Worm (Caenorhabditis elegans) whole organism, mixed stage, embryonic: ENCODE data around the gene W03G11.2.

Experiments used
- bed-3 ChIP-seq: fragments of 200-800 bp; sonication (Bioruptor generic); optimal IDR thresholded peaks from 3 replicates; lab custom pipeline; 2018; ENCODE audit warnings: mild to moderate bottlenecking, missing genetic modification characterization, moderate library complexity, missing compliant biosample characterization
- ceh-39 ChIP-seq: fragments of 150-350 bp; optimal IDR thresholded peaks from 2 replicates; lab custom pipeline; 2014; ENCODE audit warnings: missing biosample characterization, missing genetic modification characterization
- ceh-43 ChIP-seq: fragments of 200-800 bp; sonication (Bioruptor generic); optimal IDR thresholded peaks from 2 replicates; lab custom pipeline; 2018; ENCODE audit warnings: mild to moderate bottlenecking, missing genetic modification characterization, moderate library complexity, missing compliant biosample characterization
- ceh-83 ChIP-seq: fragments of 200-800 bp; sonication (Bioruptor generic); optimal IDR thresholded peaks from 2 replicates; lab custom pipeline; 2018; ENCODE audit warnings: mild to moderate bottlenecking, missing genetic modification characterization, missing compliant biosample characterization
- ces-1 ChIP-seq: fragments of 150-350 bp; optimal IDR thresholded peaks from 2 replicates; lab custom pipeline; 2014; ENCODE audit warnings: missing biosample characterization, missing genetic modification reagents, missing genetic modification characterization
- cnd-1 ChIP-seq: fragments of 200-800 bp; sonication (Bioruptor generic); optimal IDR thresholded peaks from 2 replicates; lab custom pipeline; 2018; ENCODE audit warnings: mild to moderate bottlenecking, missing genetic modification characterization, missing compliant biosample characterization
- drap-1 ChIP-seq: fragments of 200-800 bp; sonication (Bioruptor generic); optimal IDR thresholded peaks from 3 replicates; lab custom pipeline; 2018; ENCODE audit warnings: mild to moderate bottlenecking, missing genetic modification characterization, missing compliant biosample characterization
- elt-1 ChIP-seq: sonication (generic microtip); optimal IDR thresholded peaks from 2 replicates; lab custom pipeline; 2017; ENCODE audit warnings: missing genetic modification characterization, mild to moderate bottlenecking, missing compliant biosample characterization, antibody characterized with exemption, moderate library complexity, borderline replicate concordance; ENCODE audit not compliant: insufficient read depth
- elt-3 ChIP-seq: fragments of 150-350 bp; optimal IDR thresholded peaks from 2 replicates; lab custom pipeline; 2014; ENCODE audit warnings: missing biosample characterization, missing genetic modification characterization
- flh-1 ChIP-seq: fragments of 200-800 bp; sonication (Bioruptor generic); optimal IDR thresholded peaks from 2 replicates; lab custom pipeline; 2018; ENCODE audit warnings: mild to moderate bottlenecking, missing genetic modification characterization, moderate library complexity, missing compliant biosample characterization
- ham-2 ChIP-seq: fragments of 200-800 bp; sonication (Bioruptor generic); optimal IDR thresholded peaks from 2 replicates; lab custom pipeline; 2018; ENCODE audit warnings: mild to moderate bottlenecking, missing genetic modification characterization, missing compliant biosample characterization
- hlh-1 ChIP-seq: fragments of 150-350 bp; optimal IDR thresholded peaks from 2 replicates; lab custom pipeline; 2014; ENCODE audit warnings: missing biosample characterization, missing genetic modification reagents, missing genetic modification characterization
- lin-13 ChIP-seq: fragments of 150-350 bp; optimal IDR thresholded peaks from 2 replicates; lab custom pipeline; 2014; ENCODE audit warnings: missing biosample characterization, missing genetic modification characterization
- lin-32 ChIP-seq: fragments of 200-800 bp; sonication (Bioruptor generic); optimal IDR thresholded peaks from 2 replicates; lab custom pipeline; 2018; ENCODE audit warnings: mild to moderate bottlenecking, missing genetic modification characterization, missing compliant biosample characterization
- mab-5 ChIP-seq: fragments of 150-350 bp; optimal IDR thresholded peaks from 2 replicates; lab custom pipeline; 2014; ENCODE audit warnings: missing biosample characterization, missing genetic modification characterization
- mep-1 ChIP-seq: fragments of 150-350 bp; optimal IDR thresholded peaks from 2 replicates; lab custom pipeline; 2017; ENCODE audit warnings: missing biosample characterization, missing genetic modification reagents, missing genetic modification characterization, inconsistent platforms
- mls-2 ChIP-seq: sonication (generic microtip); optimal IDR thresholded peaks from 2 replicates; lab custom pipeline; 2016; ENCODE audit warnings: mild to moderate bottlenecking, missing genetic modification characterization, moderate library complexity, missing compliant biosample characterization
- nhr-12 ChIP-seq: fragments of 150-350 bp; optimal IDR thresholded peaks from 2 replicates; lab custom pipeline; 2014; ENCODE audit warnings: missing biosample characterization, missing genetic modification characterization
- nhr-2 ChIP-seq: fragments of 150-350 bp; optimal IDR thresholded peaks from 2 replicates; lab custom pipeline; 2014; ENCODE audit warnings: missing biosample characterization, missing genetic modification characterization
- nhr-28 ChIP-seq: fragments of 150-350 bp; optimal IDR thresholded peaks from 2 replicates; lab custom pipeline; 2014; ENCODE audit warnings: missing biosample characterization, missing genetic modification characterization
- nhr-76 ChIP-seq: sonication (generic microtip); optimal IDR thresholded peaks from 2 replicates; lab custom pipeline; 2017; ENCODE audit warnings: missing biosample characterization, missing genetic modification characterization
- pha-4 ChIP-seq: fragments of 150-350 bp; optimal IDR thresholded peaks from 2 replicates; lab custom pipeline; 2018; ENCODE audit warnings: missing biosample characterization, missing genetic modification reagents, missing genetic modification characterization
- snpc-4 ChIP-seq: fragments of 150-350 bp; optimal IDR thresholded peaks from 2 replicates; lab custom pipeline; 2014; ENCODE audit warnings: missing biosample characterization, missing genetic modification characterization
- tbx-8 ChIP-seq: fragments of 200-800 bp; sonication (Bioruptor generic); optimal IDR thresholded peaks from 2 replicates; lab custom pipeline; 2018; ENCODE audit warnings: mild to moderate bottlenecking, missing genetic modification characterization, moderate library complexity, missing compliant biosample characterization
- unc-120 ChIP-seq: sonication (generic microtip); optimal IDR thresholded peaks from 2 replicates; lab custom pipeline; 2017; ENCODE audit warnings: missing genetic modification characterization, missing compliant biosample characterization; ENCODE audit not compliant: poor library complexity, severe bottlenecking
- unc-39 ChIP-seq: fragments of 150-350 bp; optimal IDR thresholded peaks from 2 replicates; lab custom pipeline; 2014; ENCODE audit warnings: missing biosample characterization, missing genetic modification characterization
- zip-8 ChIP-seq: fragments of 150-350 bp; optimal IDR thresholded peaks from 2 replicates; lab custom pipeline; 2014; ENCODE audit warnings: missing biosample characterization, missing genetic modification characterization
- ztf-11 ChIP-seq: fragments of 150-350 bp; optimal IDR thresholded peaks from 2 replicates; lab custom pipeline; 2014; ENCODE audit warnings: missing biosample characterization, missing genetic modification characterization

The W03G11.2 gene

DNA sequence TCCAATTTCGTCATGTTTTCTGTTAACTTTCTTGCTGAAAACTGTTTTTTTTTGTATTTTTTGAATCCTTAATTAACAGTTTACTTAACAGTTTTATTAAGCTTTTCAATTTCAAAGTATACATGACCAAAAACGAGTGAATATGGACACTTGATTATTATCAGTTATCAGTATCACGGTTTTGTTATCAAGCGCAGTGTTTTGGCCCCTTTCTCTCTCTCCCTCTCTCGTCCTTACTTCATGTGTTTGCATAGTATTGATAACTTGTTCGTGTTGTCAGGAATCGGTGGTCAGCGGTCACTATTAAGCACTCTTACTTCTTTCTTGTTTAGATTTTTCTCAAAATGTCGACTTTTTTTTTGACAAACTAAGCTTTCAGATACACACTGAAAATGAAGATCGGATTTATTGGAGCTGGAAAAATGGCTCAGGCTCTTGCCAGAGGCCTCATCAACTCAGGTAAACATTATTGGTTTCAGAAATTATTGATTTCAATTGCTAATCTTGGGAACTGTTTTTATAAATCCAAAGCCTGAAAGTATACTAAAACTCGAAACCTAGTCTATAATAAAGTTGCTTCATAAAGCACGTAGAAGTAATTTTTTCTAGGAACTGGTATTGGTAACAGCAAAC lies 38.2 kb upstream of the W03G11.2 start, which contains the start of gene pycr-1:
pycr-1 (plus strand) TSS at position 380 of the 633 bp plus-strand sequence.
- no peak for TF ChIP-seq ceh-43 (GFP tag; lab: Kevin White, UChicago)
- no peak for TF ChIP-seq elt-1
- TF ChIP-seq ces-1 (GFP tag; lab: Kevin White, UChicago): no peak
- no peak for TF ChIP-seq zip-8 (tag; lab: Kevin White, UChicago)
- TF ChIP-seq ceh-83 (GFP tag; lab: Kevin White, UChicago): no peak
- TF ChIP-seq ztf-11: no peak
- TF ChIP-seq lin-13 (tag; lab: Kevin White, UChicago): no peak
- TF ChIP-seq mls-2 (tag; lab: Kevin White, UChicago): no peak
- no peak for TF ChIP-seq nhr-28 (tag; lab: Kevin White, UChicago)
- no peak for TF ChIP-seq nhr-76 (tag; lab: Kevin White, UChicago)
- no peak for TF ChIP-seq tbx-8 (GFP tag; lab: Kevin White, UChicago)
- TF ChIP-seq lin-32: no peak
- no peak for TF ChIP-seq hlh-1 (tag; lab: Kevin White, UChicago)
- no peak for TF ChIP-seq snpc-4

DNA sequence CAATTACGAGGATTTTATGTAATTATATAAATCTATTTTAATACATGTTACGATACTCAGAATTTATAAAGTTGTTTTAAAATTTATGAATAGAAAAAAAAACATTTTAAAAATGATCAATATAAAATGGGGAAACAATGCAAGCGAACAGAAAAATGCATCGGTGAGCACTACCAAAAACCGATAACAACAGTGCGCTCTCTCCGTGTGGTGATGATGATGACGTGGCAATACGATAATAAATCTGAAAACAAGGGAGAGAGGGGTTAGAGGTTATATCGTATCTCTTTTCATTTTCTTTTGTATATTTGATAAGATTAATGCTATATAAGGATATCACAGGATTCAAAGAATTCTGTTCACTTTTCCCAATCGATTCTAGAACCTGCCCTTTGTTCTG lies 37.5 kb upstream of the W03G11.2 start:
- TF ChIP-seq nhr-76 (tag; lab: Kevin White, UChicago): no peak
- no peak for TF ChIP-seq zip-8 (tag; lab: Kevin White, UChicago)
- TF ChIP-seq nhr-12 (tag; lab: Kevin White, UChicago): no peak
- no peak for TF ChIP-seq ztf-11
- no peak for TF ChIP-seq ceh-39
- TF ChIP-seq ceh-43 (GFP tag; lab: Kevin White, UChicago): no peak
- TF ChIP-seq lin-13 (tag; lab: Kevin White, UChicago): no peak
- no peak for TF ChIP-seq elt-3 (tag; lab: Kevin White, UChicago)
- no peak for TF ChIP-seq ces-1 (GFP tag; lab: Kevin White, UChicago)

DNA sequence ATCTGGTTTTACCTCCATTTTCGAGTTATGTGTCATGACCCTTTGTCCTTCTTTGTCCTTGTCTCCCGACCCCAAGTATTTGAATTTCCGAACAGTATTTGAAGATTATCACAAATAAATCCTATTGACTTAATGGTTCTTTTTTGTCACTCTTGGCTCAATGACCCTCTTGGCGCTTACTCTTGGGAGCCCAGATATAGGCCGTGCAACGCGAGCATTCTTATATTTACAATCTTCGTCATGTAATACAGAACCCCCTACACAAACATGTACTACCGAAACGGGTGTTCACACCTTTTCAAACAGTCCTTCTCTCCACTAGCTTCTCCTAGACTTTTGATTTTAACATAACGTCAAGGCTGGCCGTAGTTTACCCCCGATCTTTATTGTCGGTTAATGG lies 35.3 kb upstream of the W03G11.2 start, which contains the start of gene M153.5:
M153.5 (plus strand) TSS at position 301 of the 400 bp plus-strand sequence.
- TF ChIP-seq mls-2 (tag; lab: Kevin White, UChicago) (no peak), flh-1 (GFP tag; lab: Kevin White, UChicago) (no peak), lin-32 (no peak), pha-4 (no peak), mab-5 (no peak), ces-1 (GFP tag; lab: Kevin White, UChicago) (no peak), tbx-8 (GFP tag; lab: Kevin White, UChicago) (no peak), lin-13 (tag; lab: Kevin White, UChicago) (no peak), nhr-2 (tag; lab: Kevin White, UChicago) (no peak), ceh-83 (GFP tag; lab: Kevin White, UChicago) (no peak), unc-39 (tag; lab: Kevin White, UChicago) (no peak), nhr-76 (tag; lab: Kevin White, UChicago) (no peak)

DNA sequence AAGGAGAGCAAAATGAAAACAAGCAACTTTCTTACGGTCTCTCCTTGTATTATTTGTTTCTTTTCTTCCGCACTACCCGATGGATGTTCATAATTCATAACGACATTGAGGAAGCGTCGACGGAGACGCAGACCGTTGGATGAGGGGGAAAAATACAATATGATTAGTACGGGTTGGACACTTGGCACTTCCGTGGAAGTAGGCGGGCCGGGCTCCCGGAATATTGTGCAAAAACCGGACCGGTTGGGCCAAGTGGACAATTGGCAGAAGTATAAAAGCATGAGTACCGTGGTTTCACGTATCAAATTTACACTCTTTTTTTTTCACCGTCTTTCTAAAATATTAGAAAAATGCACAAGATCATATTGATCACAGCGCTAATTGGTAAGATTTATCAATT lies 34.2 kb upstream of the W03G11.2 start, which contains the start of gene M153.3:
M153.3 (plus strand) TSS at position 301 of the 400 bp plus-strand sequence.
- TF ChIP-seq nhr-76 (tag; lab: Kevin White, UChicago) (no peak), ceh-43 (GFP tag; lab: Kevin White, UChicago) (no peak), elt-3 (tag; lab: Kevin White, UChicago) (no peak), hlh-1 (tag; lab: Kevin White, UChicago) (no peak), ham-2 (GFP tag; lab: Kevin White, UChicago) (no peak), bed-3 (GFP tag; lab: Kevin White, UChicago) (no peak), snpc-4 (no peak), cnd-1 (no peak), mep-1 (tag; lab: Kevin White, UChicago) (no peak), flh-1 (GFP tag; lab: Kevin White, UChicago) (no peak)

DNA sequence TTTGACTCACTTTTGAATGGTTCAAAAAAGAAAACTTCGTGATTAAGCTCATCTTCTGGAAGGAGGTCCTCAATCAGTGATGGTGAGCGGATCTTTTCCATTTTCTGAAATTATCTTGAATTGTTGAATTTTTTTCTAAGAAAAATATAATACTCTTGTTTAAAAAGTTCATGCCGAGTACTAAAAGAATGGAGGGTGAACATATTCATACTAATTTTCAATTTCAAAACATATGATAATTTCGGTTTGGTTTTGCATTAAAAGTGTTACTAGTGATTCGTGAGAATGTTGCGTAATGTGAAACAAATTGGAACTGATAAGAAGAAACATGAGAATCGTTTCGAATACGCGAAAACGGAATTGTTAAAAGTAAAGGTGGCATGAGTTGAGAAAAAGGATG lies 32.6 kb upstream of the W03G11.2 start, which contains the start of gene lyst-1:
lyst-1 (minus strand) TSS at position 101 of the 400 bp plus-strand sequence.
- TF ChIP-seq ces-1 (GFP tag; lab: Kevin White, UChicago): no peak
- peak; percentile 10 for TF ChIP-seq zip-8 (tag; lab: Kevin White, UChicago)

DNA sequence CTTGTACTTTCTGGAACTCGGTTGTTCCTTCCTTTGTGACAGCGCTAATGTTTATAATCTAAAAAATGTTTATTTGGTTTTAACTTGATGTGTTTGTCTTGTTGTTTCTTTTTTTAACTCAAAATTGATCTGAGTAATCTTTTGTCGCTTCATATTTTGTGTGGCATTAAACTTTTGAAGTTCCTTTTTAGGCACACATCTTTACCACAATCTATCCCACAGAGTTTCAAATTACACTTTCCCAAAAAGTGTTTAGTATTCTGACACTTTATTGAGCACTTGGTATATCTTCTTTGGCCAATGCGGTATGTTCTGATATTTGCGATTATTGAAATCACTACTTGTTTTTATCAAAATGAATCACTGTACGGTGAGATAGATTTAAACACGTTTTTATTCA lies 16.9 kb upstream of the W03G11.2 start, which contains the start of gene lgc-18:
lgc-18 (plus strand) TSS at position 301 of the 400 bp plus-strand sequence.
- TF ChIP-seq unc-120 (tag; lab: Kevin White, UChicago): no peak
- TF ChIP-seq drap-1 (GFP tag; lab: Kevin White, UChicago): no peak
- no peak for TF ChIP-seq lin-32
- TF ChIP-seq zip-8 (tag; lab: Kevin White, UChicago): no peak
- TF ChIP-seq ceh-83 (GFP tag; lab: Kevin White, UChicago): no peak
